Fruit fly (Drosophila melanogaster) whole organism, prepupa: ENCODE results near the gene CG31103.

Experiments
- CG10669 ChIP-seq: fragments of 200-800 bp; sonication (Bioruptor generic); optimal IDR thresholded peaks from 3 replicates; lab custom pipeline; 2018; ENCODE audit warnings: missing biosample characterization, mild to moderate bottlenecking, missing genetic modification characterization, moderate library complexity
- CG11902 ChIP-seq: fragments of 200-800 bp; sonication (Bioruptor generic); optimal IDR thresholded peaks from 3 replicates; lab custom pipeline; 2016; ENCODE audit warnings: missing biosample characterization, missing genetic modification characterization
- CG34406 ChIP-seq: fragments of 200-800 bp; sonication (Bioruptor generic); optimal IDR thresholded peaks from 3 replicates; lab custom pipeline; 2016; ENCODE audit warnings: missing biosample characterization, missing genetic modification characterization
- CG6276 ChIP-seq: fragments of 200-800 bp; sonication (Bioruptor generic); optimal IDR thresholded peaks from 2 replicates; lab custom pipeline; 2017; ENCODE audit warnings: missing biosample characterization, mild to moderate bottlenecking, missing genetic modification characterization
- CG6792 ChIP-seq: fragments of 200-800 bp; sonication (Bioruptor generic); optimal IDR thresholded peaks from 3 replicates; lab custom pipeline; 2016; ENCODE audit warnings: missing biosample characterization, missing genetic modification characterization
- CG6854 ChIP-seq: fragments of 200-800 bp; sonication (Bioruptor generic); optimal IDR thresholded peaks from 2 replicates; lab custom pipeline; 2017; ENCODE audit warnings: missing biosample characterization, mild to moderate bottlenecking, missing genetic modification characterization
- Eip75B ChIP-seq: fragments of 200-800 bp; sonication (Bioruptor generic); optimal IDR thresholded peaks from 3 replicates; lab custom pipeline; 2016; ENCODE audit warnings: missing biosample characterization, missing genetic modification characterization
- Ets96B ChIP-seq: fragments of 200-800 bp; optimal IDR thresholded peaks from 2 replicates; lab custom pipeline; 2019; ENCODE audit warnings: missing biosample characterization, mild to moderate bottlenecking, missing genetic modification characterization, moderate library complexity
- Met ChIP-seq: fragments of 200-800 bp; sonication (Bioruptor generic); optimal IDR thresholded peaks from 3 replicates; lab custom pipeline; 2016; ENCODE audit warnings: missing biosample characterization, missing genetic modification characterization
- Smox ChIP-seq: fragments of 200-800 bp; sonication (Bioruptor generic); optimal IDR thresholded peaks from 3 replicates; lab custom pipeline; 2016; ENCODE audit warnings: missing biosample characterization, missing genetic modification characterization
- Sox102F ChIP-seq: fragments of 200-800 bp; sonication (Bioruptor generic); optimal IDR thresholded peaks from 2 replicates; lab custom pipeline; 2016; ENCODE audit warnings: missing biosample characterization, mild to moderate bottlenecking, missing genetic modification characterization
- Sox14 ChIP-seq: fragments of 200-800 bp; sonication (Bioruptor generic); optimal IDR thresholded peaks from 3 replicates; lab custom pipeline; 2016; ENCODE audit warnings: missing biosample characterization, missing genetic modification characterization
- achi ChIP-seq: fragments of 200-800 bp; sonication (Bioruptor generic); optimal IDR thresholded peaks from 3 replicates; lab custom pipeline; 2016; ENCODE audit warnings: missing biosample characterization, missing genetic modification characterization
- dac ChIP-seq: fragments of 200-800 bp; sonication (Bioruptor generic); optimal IDR thresholded peaks from 2 replicates; lab custom pipeline; 2017; ENCODE audit warnings: missing biosample characterization, mild to moderate bottlenecking, missing genetic modification characterization
- dsx ChIP-seq: fragments of 200-800 bp; optimal IDR thresholded peaks from 3 replicates; lab custom pipeline; 2019; ENCODE audit warnings: missing biosample characterization, mild to moderate bottlenecking, missing genetic modification characterization, moderate library complexity; ENCODE audit not compliant: poor library complexity, severe bottlenecking
- lz ChIP-seq: fragments of 200-800 bp; sonication (Bioruptor generic); optimal IDR thresholded peaks from 3 replicates; lab custom pipeline; 2016; ENCODE audit warnings: missing biosample characterization, missing genetic modification characterization

Gene CG31103

DNA sequence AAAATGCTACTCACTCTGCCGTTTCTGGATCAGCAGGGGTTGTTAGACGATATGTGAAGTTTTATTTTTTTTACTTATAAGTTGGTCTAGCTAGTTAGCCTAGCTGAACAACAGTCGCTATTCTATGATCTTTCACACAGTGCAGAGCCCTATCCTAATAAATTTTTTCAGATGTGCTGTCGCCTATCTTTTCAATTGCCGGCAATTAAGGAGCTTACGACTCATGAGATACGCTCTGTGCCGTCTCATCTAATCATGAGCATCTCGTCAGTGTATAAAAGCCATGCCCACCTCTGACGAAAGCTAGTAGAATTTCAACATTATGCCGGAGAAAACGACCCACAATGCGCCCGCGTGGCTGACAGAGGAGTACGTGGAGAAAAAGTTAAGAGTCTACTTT is 50.8 kb downstream of the CG31103 start, which contains the start of the genes CG11889 and CG11891:
Gene CG11889, plus strand, starts transcription at position 301 of the 400 bp plus-strand sequence.
Gene CG11891, plus strand, starts transcription at position 301 of the 400 bp plus-strand sequence.
- TF ChIP-seq achi (GFP tag; lab: Kevin White, UChicago) (no peak), Ets96B (tag; lab: Kevin White, UChicago) (no peak), lz (GFP tag; lab: Kevin White, UChicago) (no peak), Eip75B (GFP tag; lab: Kevin White, UChicago) (no peak), CG6854 (GFP tag; lab: Kevin White, UChicago) (no peak), Sox102F (GFP tag; lab: Kevin White, UChicago) (no peak), Met (GFP tag; lab: Kevin White, UChicago) (no peak), CG6276 (GFP tag; lab: Kevin White, UChicago) (no peak), CG11902 (GFP tag; lab: Kevin White, UChicago) (no peak), Sox14 (no peak), Smox (GFP tag; lab: Kevin White, UChicago) (no peak), CG6792 (no peak), dsx (GFP tag; lab: Kevin White, UChicago) (no peak), CG10669 (GFP tag; lab: Kevin White, UChicago) (no peak), dac (GFP tag; lab: Kevin White, UChicago) (no peak), CG34406 (GFP tag; lab: Kevin White, UChicago) (no peak)
